Fruit fly (Drosophila melanogaster) whole organism, wandering third instar larva: ENCODE measurements around the gene CG5902.

Experiments
- Abd-B ChIP-seq: fragments of >200 bp; optimal IDR thresholded peaks from 2 replicates; lab custom pipeline; 2017; ENCODE audit warnings: missing biosample characterization, missing genetic modification characterization
- CrebA ChIP-seq: fragments of 200-800 bp; sonication (Bioruptor generic); optimal IDR thresholded peaks from 2 replicates; lab custom pipeline; 2016; ENCODE audit warnings: missing biosample characterization, mild to moderate bottlenecking, missing genetic modification characterization, borderline replicate concordance
- Dfd ChIP-seq: fragments of >200 bp; optimal IDR thresholded peaks from 2 replicates; lab custom pipeline; 2017; ENCODE audit warnings: missing biosample characterization, missing genetic modification characterization
- GATAd ChIP-seq: sonication (Bioruptor generic); optimal IDR thresholded peaks from 2 replicates; lab custom pipeline; 2016; ENCODE audit warnings: missing biosample characterization, missing genetic modification characterization
- Hnf4 ChIP-seq: fragments of 200-800 bp; sonication (Bioruptor generic); optimal IDR thresholded peaks from 2 replicates; lab custom pipeline; 2016; ENCODE audit warnings: missing biosample characterization, mild to moderate bottlenecking, missing genetic modification characterization
- N ChIP-seq: fragments of >200 bp; optimal IDR thresholded peaks from 2 replicates; lab custom pipeline; 2018; ENCODE audit warnings: missing biosample characterization, missing external identifiers, missing genetic modification characterization
- Sp1 ChIP-seq: fragments of 200-800 bp; sonication (Bioruptor generic); optimal IDR thresholded peaks from 3 replicates; lab custom pipeline; 2019; ENCODE audit warnings: missing biosample characterization, mild to moderate bottlenecking, missing genetic modification characterization, moderate library complexity
- dsf ChIP-seq: sonication (Bioruptor generic); optimal IDR thresholded peaks from 2 replicates; lab custom pipeline; 2016; ENCODE audit warnings: missing biosample characterization, missing genetic modification characterization, borderline replicate concordance
- ey ChIP-seq: fragments of 200-800 bp; sonication (Bioruptor generic); optimal IDR thresholded peaks from 2 replicates; lab custom pipeline; 2016; ENCODE audit warnings: missing biosample characterization, missing genetic modification characterization
- lola ChIP-seq: fragments of >200 bp; optimal IDR thresholded peaks from 2 replicates; lab custom pipeline; 2017; ENCODE audit warnings: missing biosample characterization, missing genetic modification characterization
- psq ChIP-seq: fragments of 200-800 bp; sonication (Bioruptor generic); optimal IDR thresholded peaks from 3 replicates; lab custom pipeline; 2017; ENCODE audit warnings: missing biosample characterization, mild to moderate bottlenecking, missing genetic modification characterization, moderate library complexity
- rgr ChIP-seq: fragments of 200-800 bp; sonication (Bioruptor generic); optimal IDR thresholded peaks from 3 replicates; lab custom pipeline; 2016; ENCODE audit warnings: missing biosample characterization, mild to moderate bottlenecking, missing genetic modification characterization
- tai ChIP-seq: sonication (Bioruptor generic); optimal IDR thresholded peaks from 2 replicates; lab custom pipeline; 2016; ENCODE audit warnings: missing biosample characterization, missing genetic modification characterization
- usp ChIP-seq: fragments of >200 bp; optimal IDR thresholded peaks from 2 replicates; lab custom pipeline; 2017; ENCODE audit warnings: missing biosample characterization, missing genetic modification characterization

DNA sequence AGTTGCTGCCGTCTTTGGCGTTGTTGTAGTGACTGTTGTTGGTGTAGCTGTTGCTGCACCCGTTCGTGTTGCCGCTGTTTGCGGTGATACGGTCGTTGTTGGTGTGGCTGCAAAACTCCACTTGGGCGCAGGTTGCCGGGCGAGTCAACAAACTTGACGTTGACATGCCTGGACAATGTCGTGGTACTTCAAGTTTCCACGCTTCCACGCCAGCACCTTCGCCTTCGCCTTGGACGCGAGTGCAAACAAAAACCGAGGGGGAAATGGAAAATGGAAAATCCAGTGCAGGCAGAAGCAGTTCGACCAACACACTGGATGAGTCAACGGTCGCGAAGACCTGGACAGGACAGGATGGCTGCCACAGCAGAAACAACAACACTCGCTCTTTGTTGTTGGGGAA lies 38.2 kb downstream of the CG5902 start:
- TF ChIP-seq Hnf4 (no peak), Dfd (GFP tag; lab: Kevin White, UChicago) (no peak), Sp1 (GFP tag; lab: Kevin White, UChicago) (no peak), lola (GFP tag; lab: Kevin White, UChicago) (no peak), GATAd (GFP tag; lab: Kevin White, UChicago) (no peak), tai (GFP tag; lab: Kevin White, UChicago) (no peak), usp (GFP tag; lab: Kevin White, UChicago) (no peak), rgr (GFP tag; lab: Kevin White, UChicago) (no peak), CrebA (GFP tag; lab: Kevin White, UChicago) (no peak), Abd-B (GFP tag; lab: Kevin White, UChicago) (no peak), psq (GFP tag; lab: Kevin White, UChicago) (no peak), N (no peak), dsf (GFP tag; lab: Kevin White, UChicago) (no peak), ey (GFP tag; lab: Kevin White, UChicago) (no peak)
